Fruit fly (Drosophila melanogaster): ENCODE measurements around the gene CG32679.

- TF ChIP-seq Sin3A (optimal IDR thresholded peaks at IDR 0.05): no peak
- no peak for TF ChIP-seq h (optimal IDR thresholded peaks at IDR 0.05)
- no peak for TF ChIP-seq psq (optimal IDR thresholded peaks at IDR 0.05)
- no peak for TF ChIP-seq insv (optimal IDR thresholded peaks at IDR 0.05)
- TF ChIP-seq Myc (optimal IDR thresholded peaks at IDR 0.05): no peak
- TF ChIP-seq ttk (optimal IDR thresholded peaks at IDR 0.05): no peak
Measured at dm6 chrX:10362557-10363366, 4.5 kb downstream of the CG32679 start.
